Worm (Caenorhabditis elegans): ENCODE data around the gene col-117.
A peak's percentile ranks its signal among the peaks of the same experiment; 100 is the strongest.

Gene col-117

DNA sequence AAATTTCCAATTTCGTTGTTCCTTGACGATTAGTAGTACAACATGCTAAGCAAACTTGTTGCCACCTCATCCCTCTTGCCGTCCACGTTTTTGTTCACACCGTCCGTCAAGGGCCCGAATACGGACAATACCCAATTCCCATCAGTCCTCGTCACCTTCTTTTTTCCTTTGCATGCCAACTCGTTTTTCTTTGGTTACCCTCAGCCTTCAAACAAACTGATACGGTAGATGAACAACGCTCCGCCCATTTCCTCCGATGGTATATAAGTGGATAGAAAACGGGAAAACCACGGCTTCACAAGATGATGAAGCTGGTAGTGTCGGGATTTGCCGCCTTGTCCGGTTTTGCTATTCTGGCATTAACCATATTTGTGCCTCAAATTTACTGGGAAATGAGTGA, 23.9 kb upstream of the col-117 start, which contains the start of gene col-118 (continued):
- no peak for TF ChIP-seq hlh-26 (GFP tag; conservative IDR thresholded peaks at IDR 0.05)
- TF ChIP-seq pha-4 (tag; optimal IDR thresholded peaks at IDR 0.05): no peak
- no peak for TF ChIP-seq T26A5.8 (tag; optimal IDR thresholded peaks at IDR 0.05)
- TF ChIP-seq die-1 (tag; optimal IDR thresholded peaks at IDR 0.05): no peak

DNA sequence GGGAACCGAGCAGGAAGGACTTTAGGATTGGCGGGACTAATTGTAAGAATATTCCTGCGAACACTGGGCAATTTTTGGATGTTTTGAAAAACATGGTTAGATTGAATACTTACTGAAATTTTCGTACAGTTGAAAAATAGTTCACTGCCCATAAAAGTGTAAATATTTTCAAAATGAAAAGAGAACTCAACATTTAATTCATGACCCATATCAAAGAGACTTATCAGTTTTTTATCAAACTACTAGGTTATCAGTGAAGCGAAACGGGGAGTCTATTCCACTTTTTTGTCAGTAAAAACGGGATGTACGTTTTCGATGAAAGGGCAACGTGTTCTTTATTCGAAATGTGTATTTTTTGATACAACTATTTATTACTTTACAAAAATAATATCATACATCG, 21.9 kb upstream of the col-117 start:
- TF ChIP-seq nhr-80 (tag; optimal IDR thresholded peaks at IDR 0.05) (peak; percentile 68), zim-3 (tag; optimal IDR thresholded peaks at IDR 0.05) (no peak)

DNA sequence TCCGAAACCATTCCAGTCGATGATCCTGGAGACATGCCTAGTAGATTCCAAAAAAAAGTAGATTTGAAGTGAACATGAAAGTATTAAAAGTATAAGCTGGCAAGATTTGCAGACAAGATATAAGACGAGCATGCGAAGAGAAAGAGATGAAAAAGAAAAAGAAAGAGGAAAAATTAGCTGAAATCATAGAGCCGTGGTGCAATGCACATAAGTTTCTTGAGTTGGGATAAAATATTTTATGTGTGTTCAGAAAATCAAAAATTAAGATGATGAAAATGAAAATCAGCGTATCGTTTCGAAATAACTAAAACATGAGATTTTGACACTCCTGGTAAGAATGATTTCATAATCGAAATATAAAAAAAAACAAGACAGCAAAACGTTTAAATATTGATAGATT, 20.5 kb upstream of the col-117 start, which contains the start of gene T11B7.2:
T11B7.2 (minus strand) TSS at position 101 of the 400 bp plus-strand sequence.
- no peak for TF ChIP-seq F10E7.11 (tag; optimal IDR thresholded peaks at IDR 0.05)
- TF ChIP-seq F22D6.2 (tag; optimal IDR thresholded peaks at IDR 0.05): no peak
- no peak for TF ChIP-seq pha-4 (tag; optimal IDR thresholded peaks at IDR 0.05)
- no peak for TF ChIP-seq egl-44 (GFP tag; IDR thresholded peaks at IDR 0.05)
- TF ChIP-seq nhr-90 (tag; optimal IDR thresholded peaks at IDR 0.05): no peak
- TF ChIP-seq mes-4 (tag; optimal IDR thresholded peaks at IDR 0.05): no peak
- no peak for TF ChIP-seq F57A8.1 (GFP tag; optimal IDR thresholded peaks at IDR 0.05)
- TF ChIP-seq ztf-6 (GFP tag; IDR thresholded peaks at IDR 0.05): no peak

DNA sequence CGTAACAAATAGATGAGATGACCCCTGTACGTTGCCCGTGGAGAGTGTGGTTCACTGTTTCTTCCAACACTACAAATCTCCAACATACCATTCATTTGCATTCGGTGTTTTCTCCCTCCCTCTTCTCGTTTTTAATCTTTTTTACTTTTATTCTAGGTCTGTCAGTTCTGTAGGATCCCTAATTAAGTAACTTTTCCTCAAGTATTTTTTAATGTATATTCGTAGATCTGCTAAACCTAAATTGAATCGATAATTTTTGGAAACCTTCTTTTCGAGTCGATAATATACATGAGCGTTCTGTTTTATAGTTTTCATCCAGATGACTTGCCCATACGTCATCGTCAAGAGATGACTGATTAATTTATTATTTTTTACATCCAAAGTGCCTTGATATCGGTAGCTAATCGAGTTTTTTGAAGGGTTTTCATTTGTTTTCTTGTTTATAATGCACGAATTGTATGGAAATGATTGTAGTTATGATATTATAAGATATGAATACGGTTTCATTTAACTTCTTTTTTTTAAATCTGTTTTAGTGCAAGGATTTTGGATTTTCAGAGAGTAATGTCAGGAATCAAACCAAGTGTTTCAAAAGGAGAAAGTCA, 16.3 kb upstream of the col-117 start, which contains the start of the genes T28C6.11 and T11B7.1:
T28C6.11 (minus strand) TSS at position 101 of the 605 bp plus-strand sequence.
T11B7.1 (plus strand) TSS at position 555 of the 605 bp plus-strand sequence.
- TF ChIP-seq athp-1 (tag; optimal IDR thresholded peaks at IDR 0.05) (no peak), lin-40 (tag; optimal IDR thresholded peaks at IDR 0.05) (no peak), snpc-1.1 (tag; optimal IDR thresholded peaks at IDR 0.05; ENCODE audit: insufficient read depth) (no peak), cebp-2 (GFP tag; IDR thresholded peaks at IDR 0.05) (no peak), ztf-25 (GFP tag; IDR thresholded peaks at IDR 0.05) (no peak), gei-17 (GFP tag; optimal IDR thresholded peaks at IDR 0.05) (no peak), somi-1 (GFP tag; optimal IDR thresholded peaks at IDR 0.05) (no peak), snpc-3.4 (tag; optimal IDR thresholded peaks at IDR 0.05) (no peak), madf-10 (tag; optimal IDR thresholded peaks at IDR 0.05) (no peak), lin-54 (GFP tag; optimal IDR thresholded peaks at IDR 0.05) (no peak), C17E4.6 (GFP tag; IDR thresholded peaks at IDR 0.05) (no peak), Y79H2A.3 (GFP tag; conservative IDR thresholded peaks at IDR 0.05) (no peak), nhr-27 (tag; optimal IDR thresholded peaks at IDR 0.05) (no peak)

DNA sequence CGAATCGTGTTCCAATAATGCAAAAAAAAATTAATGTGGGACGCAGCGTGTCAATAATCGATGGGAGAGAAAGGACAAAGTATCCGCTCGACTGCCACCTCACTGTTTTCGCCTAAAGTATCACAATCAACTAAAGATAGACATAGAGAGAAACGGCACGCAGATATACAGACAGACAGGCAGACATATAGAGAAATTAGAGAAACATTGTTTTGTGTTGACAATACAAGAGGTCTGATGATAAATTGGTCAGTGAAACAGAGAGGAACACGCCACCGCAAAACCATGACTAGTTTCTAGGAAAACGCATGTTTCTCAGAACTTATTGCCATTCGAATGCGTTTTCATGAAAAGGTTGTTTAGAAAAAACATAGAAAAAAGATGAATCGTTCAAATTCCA, 6.6 kb upstream of the col-117 start, which contains the start of gene T28C6.8:
T28C6.8 (minus strand) TSS at position 137 of the 400 bp plus-strand sequence.
- TF ChIP-seq tbp1 (GFP tag; optimal IDR thresholded peaks at IDR 0.05): peak; percentile 22
- peak; percentile 11 for TF ChIP-seq lin-54 (GFP tag; optimal IDR thresholded peaks at IDR 0.05)
- TF ChIP-seq dox-1 (GFP tag; IDR thresholded peaks at IDR 0.05): peak; percentile 70
- peak; percentile 71 for TF ChIP-seq attf-5 (GFP tag; optimal IDR thresholded peaks at IDR 0.05)
- TF ChIP-seq B0336.3 (GFP tag; IDR thresholded peaks at IDR 0.05): 0 out of 2 replicates have a peak, but pooled peaks have one; percentile 26
- TF ChIP-seq snpc-1.3 (tag; optimal IDR thresholded peaks at IDR 0.05; ENCODE audit: insufficient read depth): no peak
- TF ChIP-seq madf-6 (GFP tag; IDR thresholded peaks at IDR 0.05): no peak
- TF ChIP-seq lin-26 (GFP tag; IDR thresholded peaks at IDR 0.05): 0 out of 2 replicates have a peak, but pooled peaks have one; percentile 31
- TF ChIP-seq die-1 (tag; optimal IDR thresholded peaks at IDR 0.05): no peak
- peak; percentile 43; the same call in 1 of the 2 replicates for TF ChIP-seq hmg-1.2 (GFP tag; IDR thresholded peaks at IDR 0.05)
- no peak for TF ChIP-seq ekl-4 (GFP tag; IDR thresholded peaks at IDR 0.05)
- peak; percentile 92 for TF ChIP-seq nhr-80 (tag; optimal IDR thresholded peaks at IDR 0.05)
- TF ChIP-seq let-607 (tag; optimal IDR thresholded peaks at IDR 0.05): peak; percentile 19 to 45
